Fruit fly (Drosophila melanogaster) whole organism, pupa: ENCODE data around the gene Dtg.

Source experiments
- CG10348 ChIP-seq: fragments of 200-800 bp; sonication (Bioruptor generic); IDR thresholded peaks from 2 replicates; pipeline ENCODE4 v1.3.6; 2022; ENCODE audit warnings: missing biosample characterization, missing genetic modification characterization
- CG12605 ChIP-seq: fragments of 200-800 bp; sonication (Bioruptor generic); IDR thresholded peaks from 2 replicates; pipeline ENCODE4 v1.3.6; 2022; ENCODE audit warnings: missing biosample characterization, missing genetic modification characterization
- CG13204 ChIP-seq: fragments of 200-800 bp; sonication (Bioruptor generic); optimal IDR thresholded peaks from 2 replicates; lab custom pipeline; 2018; ENCODE audit warnings: missing biosample characterization, mild to moderate bottlenecking, missing genetic modification characterization, moderate library complexity
- CG14655 ChIP-seq: fragments of 200-800 bp; sonication (Bioruptor generic); optimal IDR thresholded peaks from 3 replicates; lab custom pipeline; 2017; ENCODE audit warnings: mild to moderate bottlenecking, missing biosample characterization, missing genetic modification reagents, missing genetic modification characterization
- CG15710 ChIP-seq: fragments of 200-800 bp; sonication (Bioruptor generic); optimal IDR thresholded peaks from 2 replicates; lab custom pipeline; 2018; ENCODE audit warnings: missing biosample characterization, mild to moderate bottlenecking, missing genetic modification characterization, moderate library complexity
- CG32121 ChIP-seq: fragments of 200-800 bp; sonication (Bioruptor generic); IDR thresholded peaks from 2 replicates; pipeline ENCODE4 v1.3.6; 2022; ENCODE audit warnings: missing biosample characterization, missing genetic modification characterization
- CG34367 ChIP-seq: fragments of 200-800 bp; sonication (Bioruptor generic); optimal IDR thresholded peaks from 2 replicates; lab custom pipeline; 2018; ENCODE audit warnings: missing biosample characterization, mild to moderate bottlenecking, missing genetic modification characterization
- CG4496 ChIP-seq: fragments of 200-800 bp; sonication (Bioruptor generic); IDR thresholded peaks from 3 replicates; pipeline ENCODE4 v1.3.6; 2022; ENCODE audit warnings: missing biosample characterization, missing genetic modification characterization
- CG8159 ChIP-seq: fragments of 200-800 bp; sonication (Bioruptor generic); optimal IDR thresholded peaks from 3 replicates; lab custom pipeline; 2018; ENCODE audit warnings: missing biosample characterization, mild to moderate bottlenecking, missing genetic modification characterization, moderate library complexity
- CG8301 ChIP-seq: fragments of 200-800 bp; sonication (Bioruptor generic); optimal IDR thresholded peaks from 2 replicates; lab custom pipeline; 2018; ENCODE audit warnings: missing biosample characterization, mild to moderate bottlenecking, missing genetic modification characterization
- CG9948 ChIP-seq: fragments of 200-800 bp; sonication (Bioruptor generic); optimal IDR thresholded peaks from 2 replicates; lab custom pipeline; 2018; ENCODE audit warnings: missing biosample characterization, mild to moderate bottlenecking, missing genetic modification characterization, moderate library complexity
- D1 ChIP-seq: fragments of 200-800 bp; sonication (Bioruptor generic); optimal IDR thresholded peaks from 2 replicates; lab custom pipeline; 2018; ENCODE audit warnings: missing biosample characterization, mild to moderate bottlenecking, missing genetic modification characterization, moderate library complexity
- EcR ChIP-seq: fragments of 200-800 bp; sonication (Bioruptor generic); optimal IDR thresholded peaks from 3 replicates; lab custom pipeline; 2019; ENCODE audit warnings: missing biosample characterization, missing genetic modification characterization, mild to moderate bottlenecking, moderate library complexity, missing genetic modification reagents
- Ets98B ChIP-seq: fragments of 200-800 bp; sonication (Bioruptor generic); IDR thresholded peaks from 2 replicates; pipeline ENCODE4 v1.3.6; 2022; ENCODE audit warnings: missing biosample characterization, missing genetic modification characterization
- Pif1A ChIP-seq: fragments of 200-800 bp; sonication (Bioruptor generic); optimal IDR thresholded peaks from 3 replicates; lab custom pipeline; 2016; ENCODE audit warnings: missing biosample characterization, missing genetic modification characterization
- Pif1B ChIP-seq: fragments of 200-800 bp; sonication (Bioruptor generic); optimal IDR thresholded peaks from 3 replicates; lab custom pipeline; 2016; ENCODE audit warnings: missing biosample characterization, missing genetic modification characterization
- Snoo ChIP-seq: fragments of 200-800 bp; sonication (Bioruptor generic); optimal IDR thresholded peaks from 3 replicates; lab custom pipeline; 2017; ENCODE audit warnings: missing biosample characterization, mild to moderate bottlenecking, missing genetic modification characterization, inconsistent platforms
- fd96Ca ChIP-seq: fragments of 200-800 bp; sonication (Bioruptor generic); IDR thresholded peaks from 3 replicates; pipeline ENCODE4 v1.3.6; 2022; ENCODE audit warnings: missing biosample characterization, missing genetic modification characterization
- gl ChIP-seq: fragments of 200-800 bp; sonication (Bioruptor generic); optimal IDR thresholded peaks from 2 replicates; lab custom pipeline; 2018; ENCODE audit warnings: missing biosample characterization, mild to moderate bottlenecking, missing genetic modification characterization
- rn ChIP-seq: fragments of 200-800 bp; sonication (Bioruptor generic); IDR thresholded peaks from 2 replicates; pipeline ENCODE4 v1.3.6; 2022; ENCODE audit warnings: missing biosample characterization, missing genetic modification characterization

Gene Dtg

DNA sequence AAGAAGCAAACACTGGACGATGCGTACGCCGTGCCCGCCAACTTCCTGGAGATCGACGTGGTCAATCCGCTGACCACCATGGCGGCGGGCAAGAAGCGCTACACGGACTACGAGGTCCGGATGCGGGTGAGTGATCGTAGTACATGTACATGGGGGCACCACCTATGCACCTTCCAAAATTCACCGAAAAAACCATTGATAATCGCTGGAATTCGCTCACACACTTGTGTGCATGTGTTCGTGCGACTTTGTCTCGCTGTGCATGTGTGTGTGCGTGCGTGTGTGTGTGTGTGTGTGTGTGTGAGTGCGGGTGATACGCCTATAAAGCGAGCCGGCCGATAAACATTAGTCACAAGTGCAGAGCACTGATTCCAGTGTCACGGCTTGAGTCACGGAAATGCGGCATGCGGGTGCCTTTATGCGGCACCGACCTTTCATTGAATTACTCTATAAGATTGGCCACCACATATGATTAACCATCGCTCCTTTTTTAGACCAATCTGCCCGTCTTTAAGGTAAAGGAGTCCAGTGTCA, 19.4 kb upstream of the Dtg start:
- TF ChIP-seq CG9948 (no peak), Pif1A (GFP tag; lab: Kevin White, UChicago) (no peak), CG8159 (tag; lab: Kevin White, UChicago) (no peak), CG32121 (GFP tag; lab: Robert Waterston, UW) (no peak), Pif1B (GFP tag; lab: Kevin White, UChicago) (no peak)
- TF ChIP-seq, all 21 proteins: peak for 0

DNA sequence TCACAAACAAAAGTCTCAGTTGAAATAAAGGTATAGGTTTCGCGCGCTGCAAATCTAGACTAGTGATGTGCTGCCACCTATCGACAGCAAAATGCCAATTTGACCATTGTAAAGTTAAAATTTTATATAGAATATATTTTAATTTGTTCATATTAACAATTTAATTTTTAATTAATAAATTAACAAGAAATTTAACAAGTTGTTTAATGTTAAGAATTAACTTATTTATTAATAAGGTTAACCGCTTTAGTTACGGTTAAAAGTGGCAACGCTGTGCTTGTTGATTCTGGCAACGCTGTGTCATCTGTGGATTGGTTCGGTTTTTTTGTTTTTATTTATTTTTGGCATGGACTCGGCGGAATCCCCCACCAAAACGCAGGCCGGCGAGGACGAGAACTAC, 17.5 kb upstream of the Dtg start, which contains the start of gene Not10:
Gene Not10, plus strand, starts transcription at position 279 of the 400 bp plus-strand sequence.
- TF ChIP-seq CG8159 (tag; lab: Kevin White, UChicago) (peak; percentile 32), Ets98B (GFP tag; lab: Robert Waterston, UW) (peak; percentile 11; the same call in 1 of the 2 replicates), CG14655 (GFP tag; lab: Kevin White, UChicago) (no peak)

dm6 chr3R:12633059-12633458, 14.8 kb upstream of the Dtg start, which contains the start of gene CG18530:
Gene CG18530 (plus strand): TSS chr3R:12633359.
- TF ChIP-seq Ets98B (GFP tag; lab: Robert Waterston, UW) (no peak), CG8301 (tag; lab: Kevin White, UChicago) (no peak)

DNA sequence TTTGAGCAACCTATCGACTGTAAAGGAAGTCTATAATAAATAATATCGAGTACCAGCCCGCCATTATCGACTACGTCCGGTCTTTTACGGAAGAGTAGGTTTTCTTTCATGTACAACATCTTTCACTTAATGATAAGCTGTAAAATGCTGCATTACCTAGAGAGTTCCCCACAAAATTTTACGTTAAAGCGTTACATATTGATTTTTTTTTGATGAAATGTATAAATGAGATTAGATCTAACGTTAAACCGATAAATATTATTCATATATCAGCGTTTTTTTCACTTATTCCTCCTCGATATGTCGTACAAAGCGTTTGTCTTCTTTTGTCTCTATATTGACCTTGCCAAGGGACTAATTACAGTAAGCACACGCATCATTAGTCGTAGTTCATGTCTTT, 13.2 kb upstream of the Dtg start, which contains the start of gene CG11598:
Gene CG11598, plus strand, starts transcription at position 301 of the 400 bp plus-strand sequence.
- TF ChIP-seq fd96Ca (GFP tag; lab: Robert Waterston, UW) (no peak), Snoo (tag; lab: Kevin White, UChicago) (no peak), EcR (GFP tag; lab: Kevin White, UChicago) (no peak), CG8159 (tag; lab: Kevin White, UChicago) (no peak), CG32121 (GFP tag; lab: Robert Waterston, UW) (no peak), CG15710 (no peak), CG13204 (GFP tag; lab: Kevin White, UChicago) (no peak), CG12605 (no peak), CG34367 (tag; lab: Kevin White, UChicago) (no peak), gl (no peak), Pif1B (GFP tag; lab: Kevin White, UChicago) (no peak), CG14655 (GFP tag; lab: Kevin White, UChicago) (no peak), Pif1A (GFP tag; lab: Kevin White, UChicago) (no peak), D1 (tag; lab: Kevin White, UChicago) (no peak), Ets98B (GFP tag; lab: Robert Waterston, UW) (no peak), CG10348 (GFP tag; lab: Robert Waterston, UW) (no peak), CG8301 (tag; lab: Kevin White, UChicago) (no peak), rn (GFP tag; lab: Robert Waterston, UW) (no peak), CG9948 (no peak)

- no peak for TF ChIP-seq CG32121 (GFP tag; lab: Robert Waterston, UW)
- no peak for TF ChIP-seq CG12605
- no peak for TF ChIP-seq fd96Ca (GFP tag; lab: Robert Waterston, UW)
- TF ChIP-seq CG8301 (tag; lab: Kevin White, UChicago) = no peak
- no peak for TF ChIP-seq rn (GFP tag; lab: Robert Waterston, UW)
- TF ChIP-seq D1 (tag; lab: Kevin White, UChicago) = no peak
- no peak for TF ChIP-seq gl
- no peak for TF ChIP-seq CG15710
- no peak for TF ChIP-seq CG9948
These were observed 11.6 kb upstream of the Dtg start, which contains the start of gene CG11600 for dm6 chr3R:12636240-12636639. Gene CG11600 (plus strand): TSS chr3R:12636540.

DNA sequence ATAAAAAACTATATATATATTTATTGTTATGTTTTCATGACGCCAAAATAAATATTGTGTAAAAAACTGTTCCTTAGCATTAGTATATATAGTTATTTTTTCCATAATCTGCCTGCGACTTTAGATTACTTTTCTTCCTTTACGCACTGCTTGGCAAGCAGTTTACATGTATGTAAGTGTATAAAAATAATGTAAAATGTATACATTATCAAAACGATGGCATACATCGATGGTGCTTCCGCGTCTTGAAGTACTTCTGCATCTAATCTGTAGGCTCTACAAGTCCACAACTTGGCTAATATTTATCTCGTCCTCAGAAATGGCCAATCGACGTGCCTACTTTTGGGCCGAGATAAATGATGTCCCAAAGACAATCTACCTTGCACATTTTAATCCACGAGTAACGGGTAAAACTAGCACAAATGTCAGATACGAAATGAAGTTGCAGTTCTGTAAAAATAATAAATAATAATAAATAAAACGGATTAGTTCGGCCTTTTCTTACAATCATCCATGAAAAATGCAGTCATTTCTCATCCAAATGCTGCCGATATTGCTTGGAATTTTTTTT, 9.8 kb upstream of the Dtg start, which contains the start of gene CG11608:
Gene CG11608, plus strand, starts transcription at position 521 of the 571 bp plus-strand sequence.
- TF ChIP-seq Ets98B (GFP tag; lab: Robert Waterston, UW) (no peak), Pif1B (GFP tag; lab: Kevin White, UChicago) (no peak)

DNA sequence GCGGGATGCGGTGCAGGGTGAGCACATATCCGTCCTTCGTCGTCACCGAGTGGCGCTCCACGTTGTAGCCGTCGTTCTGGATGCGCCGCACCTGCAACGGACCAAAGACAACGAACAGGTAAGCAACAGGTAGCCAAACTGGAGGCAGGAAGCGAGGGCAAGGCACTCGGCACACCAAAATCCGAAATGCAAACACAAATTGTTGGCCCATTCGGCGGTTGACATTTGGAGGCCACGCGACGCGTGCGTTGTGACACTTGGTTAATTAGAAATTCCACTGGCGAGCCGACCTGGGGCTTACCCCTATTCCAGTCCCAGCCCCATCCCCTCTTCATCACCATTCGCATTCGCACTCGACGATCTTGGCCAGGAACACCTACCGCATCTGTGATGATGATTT, 6.2 kb upstream of the Dtg start:
- no peak for TF ChIP-seq CG15710
- no peak for TF ChIP-seq Ets98B (GFP tag; lab: Robert Waterston, UW)
- TF ChIP-seq CG13204 (GFP tag; lab: Kevin White, UChicago) = no peak
- no peak for TF ChIP-seq CG8159 (tag; lab: Kevin White, UChicago)
- TF ChIP-seq gl = no peak
- TF ChIP-seq Pif1A (GFP tag; lab: Kevin White, UChicago) = no peak
- TF ChIP-seq CG4496 (GFP tag; lab: Robert Waterston, UW) = no peak
- TF ChIP-seq CG10348 (GFP tag; lab: Robert Waterston, UW) = no peak
